Fruit fly (Drosophila melanogaster) whole organism, embryonic: ENCODE results near the gene CG14196.

ENCODE experiments used
- Atf3 ChIP-seq: fragments of 200-800 bp; sonication (Bioruptor generic); optimal IDR thresholded peaks from 3 replicates; lab custom pipeline; 2016; ENCODE audit warnings: missing biosample characterization, missing genetic modification characterization
- Bteb2 ChIP-seq: fragments of 200-800 bp; sonication (Bioruptor generic); optimal IDR thresholded peaks from 2 replicates; lab custom pipeline; 2016; ENCODE audit warnings: missing biosample characterization, missing genetic modification characterization
- CG1024 ChIP-seq: fragments of 200-800 bp; sonication (Bioruptor generic); IDR thresholded peaks from 2 replicates; pipeline ENCODE4 v1.3.6; 2022; ENCODE audit warnings: missing biosample characterization, missing genetic modification characterization
- CG10979 ChIP-seq: fragments of 200-800 bp; sonication (Bioruptor generic); optimal IDR thresholded peaks from 2 replicates; lab custom pipeline; 2018; ENCODE audit warnings: missing biosample characterization, mild to moderate bottlenecking, missing genetic modification characterization, moderate library complexity
- CG11085 ChIP-seq: fragments of 200-800 bp; sonication (Bioruptor generic); IDR thresholded peaks from 2 replicates; pipeline ENCODE4 v1.3.6; 2022; ENCODE audit warnings: missing biosample characterization, missing genetic modification characterization
- CG11093 ChIP-seq: fragments of 200-800 bp; sonication (Bioruptor generic); IDR thresholded peaks from 3 replicates; pipeline ENCODE4 v1.3.6; 2022; ENCODE audit warnings: missing biosample characterization, missing genetic modification characterization
- CG11695 ChIP-seq: fragments of 200-800 bp; sonication (Bioruptor generic); IDR thresholded peaks from 3 replicates; pipeline ENCODE4 v1.3.6; 2022; ENCODE audit warnings: missing biosample characterization, missing genetic modification characterization
- CG12942 ChIP-seq: fragments of 200-800 bp; sonication (Bioruptor generic); optimal IDR thresholded peaks from 3 replicates; lab custom pipeline; 2016; ENCODE audit warnings: missing biosample characterization, missing genetic modification characterization
- CG13123 ChIP-seq: fragments of 200-800 bp; sonication (Bioruptor generic); optimal IDR thresholded peaks from 2 replicates; lab custom pipeline; 2016; ENCODE audit warnings: missing biosample characterization, missing genetic modification characterization
- CG15479 ChIP-seq: fragments of 200-800 bp; sonication (Bioruptor generic); optimal IDR thresholded peaks from 3 replicates; lab custom pipeline; 2019; ENCODE audit warnings: missing biosample characterization, mild to moderate bottlenecking, missing genetic modification characterization, moderate library complexity
- CG1603 ChIP-seq: fragments of 200-800 bp; sonication (Bioruptor generic); optimal IDR thresholded peaks from 2 replicates; lab custom pipeline; 2019; ENCODE audit warnings: missing biosample characterization, mild to moderate bottlenecking, missing genetic modification characterization, moderate library complexity
- CG17359 ChIP-seq: fragments of 200-800 bp; sonication (Bioruptor generic); optimal IDR thresholded peaks from 3 replicates; lab custom pipeline; 2018; ENCODE audit warnings: missing biosample characterization, mild to moderate bottlenecking, missing genetic modification characterization, moderate library complexity
- CG17612 ChIP-seq: fragments of 200-800 bp; sonication (Bioruptor generic); IDR thresholded peaks from 2 replicates; pipeline ENCODE4 v1.3.6; 2022; ENCODE audit warnings: missing biosample characterization, missing genetic modification characterization
- CG18476 ChIP-seq: fragments of 200-800 bp; sonication (Bioruptor generic); optimal IDR thresholded peaks from 2 replicates; lab custom pipeline; 2016; ENCODE audit warnings: missing biosample characterization, mild to moderate bottlenecking, missing genetic modification characterization
- CG18599 ChIP-seq: fragments of 200-800 bp; sonication (Bioruptor generic); optimal IDR thresholded peaks from 3 replicates; lab custom pipeline; 2017; ENCODE audit warnings: missing biosample characterization, missing genetic modification characterization, mild to moderate bottlenecking, moderate library complexity, missing genetic modification reagents
- CG2875 ChIP-seq: fragments of 200-800 bp; sonication (Bioruptor generic); optimal IDR thresholded peaks from 2 replicates; lab custom pipeline; 2017; ENCODE audit warnings: missing biosample characterization, mild to moderate bottlenecking, missing genetic modification characterization, missing genetic modification reagents
- CG30431 ChIP-seq: fragments of 200-800 bp; sonication (Bioruptor generic); optimal IDR thresholded peaks from 2 replicates; lab custom pipeline; 2017; ENCODE audit warnings: missing biosample characterization, missing genetic modification characterization
- CG32532 ChIP-seq: fragments of 200-800 bp; sonication (Bioruptor generic); IDR thresholded peaks from 2 replicates; pipeline ENCODE4 v1.3.6; 2022; ENCODE audit warnings: missing biosample characterization, missing genetic modification characterization
- CG32772 ChIP-seq: fragments of 200-800 bp; sonication (Bioruptor generic); IDR thresholded peaks from 2 replicates; pipeline ENCODE4 v1.3.6; 2022; ENCODE audit warnings: missing biosample characterization, missing genetic modification characterization
- CG4617 ChIP-seq: fragments of 200-800 bp; sonication (Bioruptor generic); optimal IDR thresholded peaks from 3 replicates; lab custom pipeline; 2016; ENCODE audit warnings: missing biosample characterization, missing genetic modification characterization, borderline replicate concordance
- CG4854 ChIP-seq: fragments of 200-800 bp; sonication (Bioruptor generic); optimal IDR thresholded peaks from 2 replicates; lab custom pipeline; 2016; ENCODE audit warnings: missing biosample characterization, missing genetic modification characterization, inconsistent platforms
- CG6272 ChIP-seq: fragments of 200-800 bp; sonication (Bioruptor generic); IDR thresholded peaks from 2 replicates; pipeline ENCODE4 v1.3.6; 2022; ENCODE audit warnings: missing biosample characterization, missing genetic modification characterization
- CG7372 ChIP-seq: fragments of 200-800 bp; sonication (Bioruptor generic); IDR thresholded peaks from 2 replicates; pipeline ENCODE4 v1.3.6; 2022; ENCODE audit warnings: missing biosample characterization, missing genetic modification characterization
- CG7963 ChIP-seq: fragments of 200-800 bp; sonication (Bioruptor generic); IDR thresholded peaks from 3 replicates; pipeline ENCODE4 v1.3.6; 2022; ENCODE audit warnings: missing biosample characterization, missing genetic modification characterization; ENCODE audit not compliant: partially characterized antibody
- CG9797 ChIP-seq: fragments of 200-800 bp; sonication (Bioruptor generic); optimal IDR thresholded peaks from 3 replicates; lab custom pipeline; 2018; ENCODE audit warnings: missing biosample characterization, mild to moderate bottlenecking, missing genetic modification characterization
- CG9932 ChIP-seq: fragments of 200-800 bp; sonication (Bioruptor generic); IDR thresholded peaks from 2 replicates; pipeline ENCODE4 v1.3.6; 2022; ENCODE audit warnings: missing biosample characterization, missing genetic modification characterization
- Dbx ChIP-seq: fragments of 200-800 bp; sonication (Bioruptor generic); IDR thresholded peaks from 3 replicates; pipeline ENCODE4 v1.3.6; 2022; ENCODE audit warnings: missing biosample characterization, missing genetic modification characterization
- Dip2 ChIP-seq: fragments of 200-800 bp; sonication (Bioruptor generic); IDR thresholded peaks from 2 replicates; pipeline ENCODE4 v1.3.6; 2022; ENCODE audit warnings: missing biosample characterization, missing genetic modification characterization
- ERR ChIP-seq: fragments of 200-800 bp; sonication (Bioruptor generic); optimal IDR thresholded peaks from 2 replicates; lab custom pipeline; 2016; ENCODE audit warnings: missing biosample characterization, missing genetic modification characterization
- H2.0 ChIP-seq: fragments of 200-800 bp; sonication (Bioruptor generic); IDR thresholded peaks from 2 replicates; pipeline ENCODE4 v1.3.6; 2022; ENCODE audit warnings: missing biosample characterization, missing genetic modification characterization
- HLH3B ChIP-seq: fragments of 200-800 bp; sonication (Bioruptor generic); IDR thresholded peaks from 2 replicates; pipeline ENCODE4 v1.3.6; 2022; ENCODE audit warnings: missing biosample characterization, missing genetic modification characterization
- Hand ChIP-seq: fragments of 200-800 bp; sonication (Bioruptor generic); optimal IDR thresholded peaks from 2 replicates; lab custom pipeline; 2017; ENCODE audit warnings: mild to moderate bottlenecking, missing biosample characterization, missing genetic modification reagents, missing genetic modification characterization
- Hmr ChIP-seq: fragments of 200-800 bp; sonication (Bioruptor generic); optimal IDR thresholded peaks from 3 replicates; lab custom pipeline; 2017; ENCODE audit warnings: mild to moderate bottlenecking, missing biosample characterization, missing genetic modification reagents, missing genetic modification characterization
- Hmx ChIP-seq: fragments of 200-800 bp; sonication (Bioruptor generic); optimal IDR thresholded peaks from 2 replicates; lab custom pipeline; 2016; ENCODE audit warnings: missing biosample characterization, missing genetic modification characterization
- Jarid2 ChIP-seq: fragments of 200-800 bp; sonication (Bioruptor generic); optimal IDR thresholded peaks from 3 replicates; lab custom pipeline; 2017; ENCODE audit warnings: mild to moderate bottlenecking, missing biosample characterization, missing genetic modification reagents, missing genetic modification characterization
- Neu2 ChIP-seq: fragments of 200-800 bp; sonication (Bioruptor generic); optimal IDR thresholded peaks from 3 replicates; lab custom pipeline; 2016; ENCODE audit warnings: missing biosample characterization, missing genetic modification characterization, borderline replicate concordance
- ara ChIP-seq: fragments of 200-800 bp; sonication (Bioruptor generic); IDR thresholded peaks from 2 replicates; pipeline ENCODE4 v1.3.6; 2022; ENCODE audit warnings: missing biosample characterization, missing genetic modification characterization
- chif ChIP-seq, 2 experiments: fragments of 200-800 bp; sonication (Bioruptor generic); optimal IDR thresholded peaks; 3 replicates each; lab custom pipeline; 2016; ENCODE audit warnings: missing biosample characterization in 2 of 2, missing genetic modification characterization in 2 of 2
- da ChIP-seq: fragments of 200-800 bp; sonication (Bioruptor generic); optimal IDR thresholded peaks from 2 replicates; lab custom pipeline; 2016; ENCODE audit warnings: missing biosample characterization, missing genetic modification characterization
- dmrt99B ChIP-seq: fragments of 200-800 bp; sonication (Bioruptor generic); optimal IDR thresholded peaks from 2 replicates; lab custom pipeline; 2018; ENCODE audit warnings: missing biosample characterization, mild to moderate bottlenecking, missing genetic modification characterization, moderate library complexity
- emc ChIP-seq: fragments of 200-800 bp; sonication (Bioruptor generic); optimal IDR thresholded peaks from 2 replicates; lab custom pipeline; 2016; ENCODE audit warnings: missing biosample characterization, missing genetic modification characterization
- ewg ChIP-seq: fragments of 200-800 bp; sonication (Bioruptor generic); optimal IDR thresholded peaks from 3 replicates; lab custom pipeline; 2017; ENCODE audit warnings: mild to moderate bottlenecking, missing biosample characterization, missing genetic modification reagents, missing genetic modification characterization
- klu ChIP-seq: fragments of 200-800 bp; sonication (Bioruptor generic); IDR thresholded peaks from 2 replicates; pipeline ENCODE4 v1.3.6; 2022; ENCODE audit warnings: missing biosample characterization, missing genetic modification characterization
- lab ChIP-seq: fragments of 200-800 bp; sonication (Bioruptor generic); optimal IDR thresholded peaks from 3 replicates; lab custom pipeline; 2017; ENCODE audit warnings: missing biosample characterization, missing genetic modification characterization, mild to moderate bottlenecking, moderate library complexity, missing genetic modification reagents
- lola ChIP-seq, 3 experiments: fragments of >200 bp in 2 of 3; fragments of 200-800 bp in 1 of 3; sonication (Bioruptor generic) in 1 of 3; optimal IDR thresholded peaks; 2 replicates each; lab custom pipeline; 2017 to 2019; ENCODE audit warnings: missing biosample characterization in 3 of 3, missing genetic modification characterization in 3 of 3, mild to moderate bottlenecking in 1 of 3, moderate library complexity in 1 of 3
- nerfin-1 ChIP-seq: fragments of 200-800 bp; sonication (Bioruptor generic); optimal IDR thresholded peaks from 3 replicates; lab custom pipeline; 2019; ENCODE audit warnings: missing biosample characterization, mild to moderate bottlenecking, missing genetic modification characterization, moderate library complexity
- ro ChIP-seq: fragments of 200-800 bp; sonication (Bioruptor generic); IDR thresholded peaks from 2 replicates; pipeline ENCODE4 v1.3.6; 2022; ENCODE audit warnings: missing biosample characterization, missing genetic modification characterization
- sc ChIP-seq, 3 experiments: fragments of >200 bp in 2 of 3; fragments of 200-800 bp in 1 of 3; sonication (Bioruptor generic) in 1 of 3; optimal IDR thresholded peaks; 2 replicates in 2 of 3; 3 replicates in 1 of 3; lab custom pipeline; 2017; ENCODE audit warnings: mild to moderate bottlenecking in 1 of 3, missing biosample characterization in 1 of 3, missing genetic modification characterization in 1 of 3, missing genetic modification reagents in 1 of 3
- so ChIP-seq: fragments of 200-800 bp; sonication (Bioruptor generic); IDR thresholded peaks from 3 replicates; pipeline ENCODE4 v1.3.6; 2022; ENCODE audit warnings: missing biosample characterization, missing genetic modification characterization
- vvl ChIP-seq: fragments of 200-800 bp; sonication (Bioruptor generic); IDR thresholded peaks from 2 replicates; pipeline ENCODE4 v1.3.6; 2022; ENCODE audit warnings: missing biosample characterization, missing genetic modification characterization

The CG14196 gene

DNA sequence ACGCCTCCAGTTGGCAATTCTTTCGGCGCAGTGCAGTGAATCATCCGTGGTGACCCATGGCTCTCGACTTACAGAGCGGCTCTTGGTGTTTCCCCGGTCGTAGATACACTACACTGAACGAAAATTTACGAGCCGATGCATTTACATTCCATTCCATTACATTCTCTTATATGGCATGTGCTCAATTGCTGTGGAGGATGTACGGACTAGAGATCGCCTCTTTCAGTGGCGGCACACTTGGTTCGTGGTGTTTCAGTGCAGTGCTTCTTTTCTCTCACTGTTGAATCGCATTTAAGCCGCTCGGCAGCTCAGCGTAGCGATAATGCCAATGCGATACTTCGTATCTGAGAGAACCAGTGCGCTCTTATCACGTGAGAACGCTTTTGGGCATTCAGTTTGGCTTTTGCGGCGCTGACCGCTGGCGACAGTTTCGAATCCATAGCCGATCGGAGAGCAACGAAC, 54.0 kb downstream of the CG14196 start, which contains the start of gene Mec2 (continued):
- TF ChIP-seq lola (GFP tag; optimal IDR thresholded peaks at IDR 0.05; lab: Kevin White, UChicago) (peak in 1 of 3 experiments; percentile 21), CG12942 (GFP tag; lab: Kevin White, UChicago) (peak; percentile 58), CG17359 (tag; lab: Kevin White, UChicago) (peak; percentile 27), Bteb2 (GFP tag; lab: Kevin White, UChicago) (no peak), chif (GFP tag; optimal IDR thresholded peaks at IDR 0.05; lab: Kevin White, UChicago) (peak; percentile 68 to 70), CG10979 (tag; lab: Kevin White, UChicago) (peak; percentile 39), ERR (GFP tag; lab: Kevin White, UChicago) (no peak), CG13123 (GFP tag; lab: Kevin White, UChicago) (peak; percentile 16), CG32772 (GFP tag; lab: Robert Waterston, UW) (no peak), CG4854 (GFP tag; lab: Kevin White, UChicago) (no peak), so (GFP tag; lab: Robert Waterston, UW) (0 out of 3 replicates have a peak, but pooled peaks have one; percentile 31), emc (no peak), ewg (GFP tag; lab: Kevin White, UChicago) (peak; percentile 39), da (no peak), CG15479 (GFP tag; lab: Kevin White, UChicago) (no peak), Hmr (GFP tag; lab: Kevin White, UChicago) (no peak), CG7372 (GFP tag; lab: Robert Waterston, UW) (no peak), CG1024 (GFP tag; lab: Robert Waterston, UW) (0 out of 2 replicates have a peak, but pooled peaks have one; percentile 25), CG2875 (GFP tag; lab: Kevin White, UChicago) (peak; percentile 43), CG17612 (GFP tag; lab: Robert Waterston, UW) (no peak), CG18476 (no peak), klu (GFP tag; lab: Robert Waterston, UW) (no peak), CG32532 (GFP tag; lab: Robert Waterston, UW) (no peak), CG7963 (GFP tag; lab: Robert Waterston, UW) (no peak), Hmx (GFP tag; lab: Kevin White, UChicago) (no peak), Dip2 (GFP tag; lab: Robert Waterston, UW) (no peak), vvl (GFP tag; lab: Robert Waterston, UW) (peak; percentile 41; the same call in 1 of the 2 replicates), CG1603 (peak; percentile 74), lab (GFP tag; lab: Kevin White, UChicago) (peak; percentile 32), H2.0 (GFP tag; lab: Robert Waterston, UW) (peak; percentile 73), CG4617 (GFP tag; lab: Kevin White, UChicago) (no peak), CG9797 (no peak), CG18599 (peak; percentile 36), ro (no peak), Atf3 (GFP tag; lab: Kevin White, UChicago) (peak; percentile 20), CG11093 (GFP tag; lab: Robert Waterston, UW) (peak; percentile 13; the same call in 1 of the 3 replicates), HLH3B (GFP tag; lab: Robert Waterston, UW) (peak; percentile 62), nerfin-1 (tag; lab: Kevin White, UChicago) (no peak), ara (GFP tag; lab: Robert Waterston, UW) (peak; percentile 47; the same call in 1 of the 2 replicates), Dbx (GFP tag; lab: Robert Waterston, UW) (no peak), sc (optimal IDR thresholded peaks at IDR 0.05; lab: Kevin White, UChicago) (no peak), sc (GFP tag; optimal IDR thresholded peaks at IDR 0.05; lab: Kevin White, UChicago) (no peak), CG11695 (0 out of 3 replicates have a peak, but pooled peaks have one; percentile 18), Hand (GFP tag; lab: Kevin White, UChicago) (no peak), CG11085 (no peak), Neu2 (no peak), CG6272 (GFP tag; lab: Robert Waterston, UW) (no peak), dmrt99B (tag; lab: Kevin White, UChicago) (peak; percentile 56), Jarid2 (GFP tag; lab: Kevin White, UChicago) (no peak), CG9932 (GFP tag; lab: Robert Waterston, UW) (peak; percentile 34), CG30431 (GFP tag; lab: Kevin White, UChicago) (no peak)
